Worm (Caenorhabditis elegans) whole organism, L4 larva: ENCODE measurements around the gene idpc-6.
"Not testable (repeated sequence)": the region's sequence is repeated elsewhere in the genome, so short reads cannot be mapped to it uniquely, and the experiment has no call there.

Source experiments
- D1046.2 ChIP-seq: fragments of 200-800 bp; sonication (Bioruptor generic); IDR thresholded peaks from 2 replicates; pipeline ENCODE4 v1.3.6; 2022; ENCODE audit warnings: missing genetic modification characterization, missing compliant biosample characterization
- F37D6.2 ChIP-seq: sonication (generic microtip); optimal IDR thresholded peaks from 2 replicates; lab custom pipeline; 2016; ENCODE audit warnings: mild to moderate bottlenecking, missing genetic modification characterization, missing compliant biosample characterization
- Y48G9A.11 ChIP-seq: fragments of 200-800 bp; sonication (Bioruptor generic); IDR thresholded peaks from 2 replicates; pipeline ENCODE4 v1.3.6; 2022; ENCODE audit warnings: missing genetic modification reagents, missing genetic modification characterization, missing compliant biosample characterization
- ZK546.5 ChIP-seq, 2 experiments: sonication (generic microtip); optimal IDR thresholded peaks; 2 replicates each; lab custom pipeline; 2017; ENCODE audit warnings: missing biosample characterization in 2 of 2, missing genetic modification characterization in 2 of 2
- aha-1 ChIP-seq: fragments of 150-350 bp; peaks from one replicate; lab custom pipeline; 2014; ENCODE audit warnings: missing biosample characterization, missing genetic modification characterization
- ceh-28 ChIP-seq: fragments of 150-350 bp; optimal IDR thresholded peaks from 2 replicates; lab custom pipeline; 2014; ENCODE audit warnings: missing biosample characterization, missing genetic modification reagents, missing genetic modification characterization
- ctbp-1 ChIP-seq: fragments of 200-800 bp; sonication (Bioruptor generic); IDR thresholded peaks from 2 replicates; pipeline ENCODE4 v1.3.6; 2022; ENCODE audit warnings: missing genetic modification reagents, missing genetic modification characterization, missing compliant biosample characterization
- daf-16 ChIP-seq, 3 experiments: sonication (generic microtip); optimal IDR thresholded peaks; 2 replicates each; lab custom pipeline; 2016 to 2017; ENCODE audit warnings: missing genetic modification characterization in 3 of 3, missing genetic modification reagents in 3 of 3, mild to moderate bottlenecking in 2 of 3, missing compliant biosample characterization in 2 of 3, missing biosample characterization in 1 of 3, moderate library complexity in 1 of 3
- daf-8 ChIP-seq: fragments of 200-800 bp; sonication (Bioruptor generic); IDR thresholded peaks from 2 replicates; pipeline ENCODE4 v1.3.6; 2022; ENCODE audit warnings: missing genetic modification characterization, missing compliant biosample characterization
- egl-43 ChIP-seq: fragments of 200-800 bp; sonication (Bioruptor generic); IDR thresholded peaks from 2 replicates; pipeline ENCODE4 v1.3.6; 2022; ENCODE audit warnings: missing genetic modification reagents, missing genetic modification characterization, missing compliant biosample characterization
- lim-7 ChIP-seq: fragments of 200-800 bp; sonication (Bioruptor generic); IDR thresholded peaks from 2 replicates; pipeline ENCODE4 v1.3.6; 2022; ENCODE audit warnings: missing genetic modification characterization, missing compliant biosample characterization
- lin-1 ChIP-seq: fragments of 200-800 bp; sonication (Bioruptor generic); IDR thresholded peaks from 2 replicates; pipeline ENCODE4 v1.3.6; 2022; ENCODE audit warnings: missing genetic modification reagents, missing genetic modification characterization, missing compliant biosample characterization
- lin-15B ChIP-seq: fragments of 150-350 bp; sonication (generic microtip); optimal IDR thresholded peaks from 3 replicates; lab custom pipeline; 2014; ENCODE audit warnings: missing biosample characterization, missing genetic modification characterization
- lin-29 ChIP-seq: fragments of 200-800 bp; sonication (Bioruptor generic); IDR thresholded peaks from 2 replicates; pipeline ENCODE4 v1.3.6; 2022; ENCODE audit warnings: missing genetic modification reagents, missing genetic modification characterization, missing compliant biosample characterization
- lin-39 ChIP-seq: fragments of 150-350 bp; optimal IDR thresholded peaks from 2 replicates; lab custom pipeline; 2014; ENCODE audit warnings: missing biosample characterization, missing genetic modification reagents, missing genetic modification characterization
- lir-3 ChIP-seq: sonication (generic microtip); optimal IDR thresholded peaks from 2 replicates; lab custom pipeline; 2016; ENCODE audit warnings: mild to moderate bottlenecking, missing genetic modification characterization, missing compliant biosample characterization
- mdt-29 ChIP-seq: fragments of 200-800 bp; sonication (Bioruptor generic); IDR thresholded peaks from 2 replicates; pipeline ENCODE4 v1.3.6; 2022; ENCODE audit warnings: missing genetic modification reagents, missing genetic modification characterization, missing compliant biosample characterization
- mxl-3 ChIP-seq: fragments of 200-800 bp; sonication (Bioruptor generic); optimal IDR thresholded peaks from 2 replicates; lab custom pipeline; 2018; ENCODE audit warnings: mild to moderate bottlenecking, missing genetic modification characterization, missing compliant biosample characterization
- nhr-10 ChIP-seq: fragments of 150-350 bp; optimal IDR thresholded peaks from 2 replicates; lab custom pipeline; 2014; ENCODE audit warnings: missing biosample characterization, missing genetic modification characterization
- nhr-25 ChIP-seq: sonication (generic microtip); optimal IDR thresholded peaks from 2 replicates; lab custom pipeline; 2017; ENCODE audit warnings: missing genetic modification characterization, mild to moderate bottlenecking, missing compliant biosample characterization, antibody characterized with exemption, moderate library complexity, borderline replicate concordance; ENCODE audit not compliant: insufficient read depth
- nhr-28 ChIP-seq: fragments of 150-350 bp; optimal IDR thresholded peaks from 2 replicates; lab custom pipeline; 2014; ENCODE audit warnings: missing biosample characterization, missing genetic modification characterization
- nhr-6 ChIP-seq: fragments of 150-350 bp; optimal IDR thresholded peaks from 2 replicates; lab custom pipeline; 2014; ENCODE audit warnings: missing biosample characterization, missing genetic modification characterization
- pha-4 ChIP-seq, 2 experiments: fragments of 150-350 bp in 1 of 2; fragments of 200-800 bp in 1 of 2; sonication (Bioruptor generic) in 1 of 2; IDR thresholded peaks in 1 of 2; optimal IDR thresholded peaks in 1 of 2; 2 replicates each; pipeline versions ENCODE4 v1.3.6 to Lab custom; 2014 to 2022; ENCODE audit warnings: missing genetic modification characterization in 2 of 2, missing genetic modification reagents in 2 of 2, missing biosample characterization in 1 of 2, missing compliant biosample characterization in 1 of 2
- set-16 ChIP-seq: fragments of 200-800 bp; sonication (Bioruptor generic); IDR thresholded peaks from 2 replicates; pipeline ENCODE4 v1.3.6; 2022; ENCODE audit warnings: missing genetic modification reagents, missing genetic modification characterization, missing compliant biosample characterization
- unc-62 ChIP-seq, 3 experiments: fragments of 150-350 bp in 1 of 3; sonication (generic microtip); optimal IDR thresholded peaks in 2 of 3; peaks in 1 of 3; 1 replicate in 1 of 3; 2 replicates in 2 of 3; lab custom pipeline; 2014 to 2017; ENCODE audit warnings: missing biosample characterization in 3 of 3, missing genetic modification characterization in 3 of 3, missing genetic modification reagents in 3 of 3, missing genotype in 1 of 3
- zfp-2 ChIP-seq: sonication (generic microtip); optimal IDR thresholded peaks from 2 replicates; lab custom pipeline; 2016; ENCODE audit warnings: mild to moderate bottlenecking, missing genetic modification characterization, missing compliant biosample characterization
- zfp-3 ChIP-seq: fragments of 200-800 bp; sonication (Bioruptor generic); conservative IDR thresholded peaks from 2 replicates; pipeline ENCODE4 v1.3.6; 2022; ENCODE audit warnings: missing genetic modification reagents, missing genetic modification characterization, missing compliant biosample characterization

Gene idpc-6

DNA sequence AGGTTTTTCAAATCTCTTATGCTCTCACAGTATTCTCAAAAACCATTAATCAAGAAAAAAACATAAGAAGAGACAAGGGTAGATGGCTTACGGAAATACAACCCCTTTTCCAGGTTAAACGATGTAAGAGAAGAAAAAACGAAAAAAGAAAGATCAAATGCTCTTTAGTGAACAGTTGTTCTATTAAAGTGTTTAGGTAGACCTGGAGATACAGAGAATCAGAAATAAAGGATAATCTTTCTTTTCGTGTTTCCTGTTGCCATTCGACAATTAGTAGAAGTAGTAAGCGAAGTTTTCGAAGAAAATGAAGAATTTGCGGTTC lies 36.7 kb upstream of the idpc-6 start, which contains the start of gene K09G1.1:
Gene K09G1.1, plus strand, starts transcription at position 223 of the 322 bp plus-strand sequence.
- TF ChIP-seq ZK546.5 (tag; optimal IDR thresholded peaks at IDR 0.05; lab: Kevin White, UChicago) (no peak), ctbp-1 (GFP tag; lab: Robert Waterston, UW) (no peak), lin-15B (tag; lab: Kevin White, UChicago) (no peak), mdt-29 (GFP tag; lab: Robert Waterston, UW) (no peak), lir-3 (no peak), daf-16 (GFP tag; optimal IDR thresholded peaks at IDR 0.05; lab: Kevin White, UChicago) (no peak), daf-16 (tag; optimal IDR thresholded peaks at IDR 0.05; lab: Kevin White, UChicago) (no peak), ceh-28 (tag; lab: Kevin White, UChicago) (no peak), D1046.2 (GFP tag; lab: Robert Waterston, UW) (no peak), zfp-2 (no peak), pha-4 (GFP tag; IDR thresholded peaks at IDR 0.05; lab: Robert Waterston, UW) (no peak), pha-4 (tag; optimal IDR thresholded peaks at IDR 0.05; lab: Kevin White, UChicago) (no peak)

DNA sequence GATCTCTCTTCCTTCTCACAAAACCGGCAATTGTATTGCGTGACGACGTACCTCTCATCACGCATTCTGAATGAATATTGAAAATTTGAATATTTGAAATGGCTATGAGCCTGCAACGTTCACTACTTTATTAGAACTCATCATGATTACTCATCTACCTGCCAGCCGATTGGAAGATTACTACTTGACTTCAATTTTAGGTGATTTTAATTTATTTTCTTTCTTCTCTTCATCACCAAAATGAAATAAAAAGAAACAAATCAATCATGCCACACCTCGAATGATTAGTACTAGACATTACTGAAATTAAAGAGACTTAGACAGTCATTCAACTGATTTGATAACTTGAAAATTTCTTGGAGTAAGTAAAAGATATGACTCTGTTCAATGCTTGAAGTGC lies 35.7 kb upstream of the idpc-6 start:
- TF ChIP-seq egl-43 (GFP tag; lab: Robert Waterston, UW): no peak
- TF ChIP-seq lim-7 (GFP tag; lab: Robert Waterston, UW): no peak
- TF ChIP-seq nhr-6: no peak
- TF ChIP-seq F37D6.2 (tag; lab: Kevin White, UChicago): no peak
- TF ChIP-seq nhr-10: no peak
- TF ChIP-seq daf-8: no peak
- TF ChIP-seq aha-1: peak; percentile 13
- no peak for TF ChIP-seq zfp-3
- no peak for TF ChIP-seq lin-29 (GFP tag; lab: Robert Waterston, UW)
- peak in 1 of 2 experiments; percentile 62 for TF ChIP-seq unc-62 (GFP tag; optimal IDR thresholded peaks at IDR 0.05 in 1 of 2; lab: Kevin White, UChicago)
- no peak for TF ChIP-seq unc-62 (tag; optimal IDR thresholded peaks at IDR 0.05; lab: Kevin White, UChicago)
- no peak for TF ChIP-seq lin-39 (tag; lab: Kevin White, UChicago)
- TF ChIP-seq, all 104 proteins: peak for 2

ce11 chrV:9587619-9588018 lies 32.3 kb upstream of the idpc-6 start:
- no peak for TF ChIP-seq mdt-29 (GFP tag; lab: Robert Waterston, UW)
- TF ChIP-seq aha-1: peak; percentile 94

DNA sequence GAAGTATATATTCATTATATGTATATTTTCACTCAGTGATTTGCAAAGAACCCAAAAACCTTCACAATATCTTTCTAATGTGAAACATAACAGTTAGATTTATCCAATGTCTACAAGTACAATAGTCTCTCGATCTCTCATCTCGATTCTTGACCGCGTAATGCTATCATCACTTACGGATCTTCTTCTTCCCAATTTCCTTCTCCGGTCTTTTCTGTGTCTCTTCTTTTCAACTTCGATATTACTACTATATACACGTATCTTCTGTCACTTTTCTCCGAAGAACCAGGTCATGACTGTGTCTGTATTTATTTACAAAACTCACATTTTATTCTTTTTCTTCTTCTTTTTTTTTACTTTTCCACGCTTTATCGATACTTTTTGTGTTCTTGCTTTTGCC lies 31.4 kb upstream of the idpc-6 start:
- TF ChIP-seq nhr-25: no peak
- TF ChIP-seq nhr-28 (tag; lab: Kevin White, UChicago): peak; percentile 44

DNA sequence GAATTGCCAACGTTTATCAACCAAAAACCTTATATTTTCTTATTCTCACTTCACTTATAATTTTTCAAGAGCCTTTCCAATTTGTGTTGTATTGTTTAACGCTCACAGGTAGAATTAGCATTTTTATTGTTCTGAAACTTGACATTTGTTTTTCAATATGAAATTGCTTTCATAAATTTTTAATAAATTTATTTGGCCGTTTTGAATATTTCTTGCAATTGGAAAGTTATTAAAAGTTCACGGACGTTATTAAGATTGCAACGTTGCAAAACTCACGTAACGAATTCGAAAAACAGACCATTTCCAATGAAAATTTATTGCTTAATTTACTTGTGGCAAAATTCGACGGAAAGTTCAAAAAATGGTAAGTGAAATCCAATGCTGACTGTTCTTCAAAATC lies 29.6 kb upstream of the idpc-6 start, which contains the start of gene K09G1.2:
Gene K09G1.2, plus strand, starts transcription at position 301 of the 400 bp plus-strand sequence.
- no peak for TF ChIP-seq mxl-3 (GFP tag; lab: Kevin White, UChicago)

ce11 chrV:9601904-9602303 lies 18.0 kb upstream of the idpc-6 start:
- peak; percentile 69; the same call in 1 of the 2 replicates for TF ChIP-seq set-16 (GFP tag; lab: Robert Waterston, UW)

DNA sequence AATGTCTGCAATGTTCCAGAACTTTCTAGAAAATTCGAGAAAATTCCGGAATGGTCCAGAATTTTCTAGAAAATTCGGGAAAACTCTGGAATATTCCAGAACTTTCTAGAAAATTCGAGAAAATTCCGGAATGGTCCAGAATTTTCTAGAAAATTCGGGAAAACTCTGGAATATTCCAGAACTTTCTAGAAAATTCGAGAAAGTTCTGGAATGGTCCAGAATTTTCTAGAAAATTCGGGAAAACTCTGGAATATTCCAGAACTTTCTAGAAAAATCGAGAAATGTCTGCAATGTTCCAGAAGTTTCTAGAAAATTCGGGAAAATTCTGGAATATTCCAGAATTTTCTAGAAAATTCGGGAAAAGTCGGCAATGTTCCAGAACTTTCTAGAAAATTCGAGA lies 16.5 kb upstream of the idpc-6 start:
- TF ChIP-seq pha-4 (GFP tag; IDR thresholded peaks at IDR 0.05; lab: Robert Waterston, UW) (0 out of 2 replicates have a peak, but pooled peaks have one; percentile 27), lin-1 (GFP tag; lab: Robert Waterston, UW) (0 out of 2 replicates have a peak, but pooled peaks have one; percentile 24), Y48G9A.11 (GFP tag; lab: Robert Waterston, UW) (0 out of 2 replicates have a peak, but pooled peaks have one; percentile 11)
- TF ChIP-seq pha-4 (tag; optimal IDR thresholded peaks at IDR 0.05; lab: Kevin White, UChicago): not testable (repeated sequence)
